Worm (Caenorhabditis elegans): ENCODE results near the gene srw-72.

The srw-72 gene

ce11 chrV:17471564-17471963, 4.7 kb downstream of the srw-72 start, which contains the start of gene srh-235:
Gene srh-235, minus strand, starts transcription at chrV:17471664.
- TF ChIP-seq dve-1 (tag; optimal IDR thresholded peaks at IDR 0.05) (no peak), unc-3 (GFP tag; conservative IDR thresholded peaks at IDR 0.05) (no peak), unc-3 (tag; optimal IDR thresholded peaks at IDR 0.05) (no peak), ttx-3 (tag; optimal IDR thresholded peaks at IDR 0.05) (no peak), unc-55 (GFP tag; optimal IDR thresholded peaks at IDR 0.05) (no peak), eyg-1 (tag; optimal IDR thresholded peaks at IDR 0.05) (no peak), unc-42 (tag; optimal IDR thresholded peaks at IDR 0.05) (no peak), C38D4.7 (GFP tag; optimal IDR thresholded peaks at IDR 0.05) (no peak), pat-9 (tag; optimal IDR thresholded peaks at IDR 0.05) (no peak), ceh-9 (tag; optimal IDR thresholded peaks at IDR 0.05) (no peak), tbx-7 (tag; optimal IDR thresholded peaks at IDR 0.05) (no peak), hlh-8 (tag; optimal IDR thresholded peaks at IDR 0.05) (no peak), nhr-11 (tag; optimal IDR thresholded peaks at IDR 0.05) (no peak), madf-2 (tag; optimal IDR thresholded peaks at IDR 0.05) (no peak), unc-86 (tag; optimal IDR thresholded peaks at IDR 0.05) (no peak), ceh-31 (tag; optimal IDR thresholded peaks at IDR 0.05) (no peak), odd-2 (tag; optimal IDR thresholded peaks at IDR 0.05) (no peak), ceh-22 (tag; optimal IDR thresholded peaks at IDR 0.05) (no peak), dmd-4 (tag; optimal IDR thresholded peaks at IDR 0.05; ENCODE audit: borderline replicate concordance) (no peak)

ce11 chrV:17473699-17474098, 6.8 kb downstream of the srw-72 start, which contains the start of gene srh-123:
Gene srh-123, plus strand, starts transcription at chrV:17473999.
- TF ChIP-seq ceh-9 (tag; optimal IDR thresholded peaks at IDR 0.05): no peak

ce11 chrV:17476490-17476889, 9.6 kb downstream of the srw-72 start, which contains the start of gene srbc-61:
Gene srbc-61, plus strand, starts transcription at chrV:17476790.
- TF ChIP-seq fkh-6 (tag; optimal IDR thresholded peaks at IDR 0.05) (no peak), elt-2 (tag; optimal IDR thresholded peaks at IDR 0.05) (no peak), lin-11 (tag; optimal IDR thresholded peaks at IDR 0.05) (no peak), hlh-6 (tag; optimal IDR thresholded peaks at IDR 0.05) (no peak), dve-1 (tag; optimal IDR thresholded peaks at IDR 0.05) (no peak), ceh-30 (tag; optimal IDR thresholded peaks at IDR 0.05) (no peak), syd-9 (tag; optimal IDR thresholded peaks at IDR 0.05) (no peak)

- TF ChIP-seq mec-3 (tag; optimal IDR thresholded peaks at IDR 0.05; ENCODE audit: borderline replicate concordance) (no peak), ceh-6 (GFP tag; optimal IDR thresholded peaks at IDR 0.05) (no peak), Y22D7AL.16 (tag; optimal IDR thresholded peaks at IDR 0.05) (no peak), fkh-10 (GFP tag; optimal IDR thresholded peaks at IDR 0.05) (no peak), ceh-14 (tag; optimal IDR thresholded peaks at IDR 0.05) (no peak), ceh-30 (tag; optimal IDR thresholded peaks at IDR 0.05) (no peak), F13H6.1 (tag; optimal IDR thresholded peaks at IDR 0.05) (no peak), ahr-1 (tag; optimal IDR thresholded peaks at IDR 0.05) (no peak), elt-4 (tag; optimal IDR thresholded peaks at IDR 0.05) (no peak), pqm-1 (tag; optimal IDR thresholded peaks at IDR 0.05) (no peak), hlh-30 (tag; optimal IDR thresholded peaks at IDR 0.05; ENCODE audit: insufficient read depth) (no peak)
Measured at ce11 chrV:17485078-17485477, 18.2 kb downstream of the srw-72 start, which contains the start of gene srh-111. Gene srh-111, minus strand, starts transcription at chrV:17485178.

- TF ChIP-seq fkh-6 (tag; optimal IDR thresholded peaks at IDR 0.05) (no peak), hlh-30 (tag; optimal IDR thresholded peaks at IDR 0.05; ENCODE audit: insufficient read depth) (no peak), ama-1 (optimal IDR thresholded peaks at IDR 0.05) (no peak), elt-2 (tag; optimal IDR thresholded peaks at IDR 0.05) (no peak), odd-2 (tag; optimal IDR thresholded peaks at IDR 0.05) (no peak), pros-1 (tag; optimal IDR thresholded peaks at IDR 0.05) (no peak), tbx-7 (tag; optimal IDR thresholded peaks at IDR 0.05) (no peak), che-1 (tag; optimal IDR thresholded peaks at IDR 0.05) (no peak), mec-3 (tag; optimal IDR thresholded peaks at IDR 0.05; ENCODE audit: borderline replicate concordance) (no peak), ceh-6 (GFP tag; optimal IDR thresholded peaks at IDR 0.05) (no peak), Y22D7AL.16 (tag; optimal IDR thresholded peaks at IDR 0.05) (no peak), nfya-1 (tag; optimal IDR thresholded peaks at IDR 0.05) (no peak)
Measured at ce11 chrV:17486034-17486433, 19.2 kb downstream of the srw-72 start, which contains the start of gene scl-24. Gene scl-24, plus strand, starts transcription at chrV:17486334.
